Worm (Caenorhabditis elegans) whole organism, L4 larva: ENCODE measurements around the gene C18F10.2.

Experiments used
- F26F4.8 ChIP-seq: fragments of 200-800 bp; sonication (Bioruptor generic); conservative IDR thresholded peaks from 2 replicates; pipeline ENCODE4 v1.3.6; 2022; ENCODE audit warnings: missing genetic modification characterization, missing compliant biosample characterization
- T20F7.1 ChIP-seq: fragments of 200-800 bp; sonication (Bioruptor generic); optimal IDR thresholded peaks from 2 replicates; lab custom pipeline; 2018; ENCODE audit warnings: mild to moderate bottlenecking, missing genetic modification characterization, missing compliant biosample characterization
- T26A8.4 ChIP-seq: fragments of 200-800 bp; sonication (Bioruptor generic); IDR thresholded peaks from 2 replicates; pipeline ENCODE4 v1.3.6; 2022; ENCODE audit warnings: missing genetic modification characterization, missing compliant biosample characterization
- ZK546.5 ChIP-seq, 2 experiments: sonication (generic microtip); optimal IDR thresholded peaks; 2 replicates each; lab custom pipeline; 2017; ENCODE audit warnings: missing biosample characterization in 2 of 2, missing genetic modification characterization in 2 of 2
- aly-2 ChIP-seq: sonication (generic microtip); optimal IDR thresholded peaks from 2 replicates; lab custom pipeline; 2018; ENCODE audit warnings: missing biosample characterization, missing genetic modification characterization
- attf-4 ChIP-seq: sonication (generic microtip); optimal IDR thresholded peaks from 3 replicates; lab custom pipeline; 2017; ENCODE audit warnings: missing biosample characterization, missing genetic modification characterization
- ceh-28 ChIP-seq: fragments of 150-350 bp; optimal IDR thresholded peaks from 2 replicates; lab custom pipeline; 2014; ENCODE audit warnings: missing biosample characterization, missing genetic modification reagents, missing genetic modification characterization
- ceh-32 ChIP-seq: sonication (generic microtip); optimal IDR thresholded peaks from 2 replicates; lab custom pipeline; 2016; ENCODE audit warnings: mild to moderate bottlenecking, missing genetic modification characterization, missing compliant biosample characterization; ENCODE audit not compliant: poor library complexity
- ceh-44 ChIP-seq: fragments of 200-800 bp; sonication (Bioruptor generic); IDR thresholded peaks from 2 replicates; pipeline ENCODE4 v1.3.6; 2022; ENCODE audit warnings: missing genetic modification reagents, missing genetic modification characterization, missing compliant biosample characterization
- ceh-62 ChIP-seq: sonication (generic microtip); optimal IDR thresholded peaks from 2 replicates; lab custom pipeline; 2017; ENCODE audit warnings: missing biosample characterization, missing genetic modification characterization
- cey-2 ChIP-seq: sonication (generic microtip); optimal IDR thresholded peaks from 3 replicates; lab custom pipeline; 2017; ENCODE audit warnings: missing genetic modification characterization, mild to moderate bottlenecking, missing compliant biosample characterization, antibody characterized with exemption, borderline replicate concordance; ENCODE audit not compliant: insufficient read depth
- ctbp-1 ChIP-seq: fragments of 200-800 bp; sonication (Bioruptor generic); IDR thresholded peaks from 2 replicates; pipeline ENCODE4 v1.3.6; 2022; ENCODE audit warnings: missing genetic modification reagents, missing genetic modification characterization, missing compliant biosample characterization
- dmd-8 ChIP-seq: fragments of 200-800 bp; sonication (Bioruptor generic); IDR thresholded peaks from 2 replicates; pipeline ENCODE4 v1.3.6; 2022; ENCODE audit warnings: missing genetic modification characterization, missing compliant biosample characterization
- egl-27 ChIP-seq: sonication (generic microtip); optimal IDR thresholded peaks from 3 replicates; lab custom pipeline; 2017; ENCODE audit warnings: missing biosample characterization, missing genetic modification reagents, missing genetic modification characterization
- fkh-10 ChIP-seq: fragments of 150-350 bp; optimal IDR thresholded peaks from 2 replicates; lab custom pipeline; 2014; ENCODE audit warnings: missing biosample characterization, missing genetic modification reagents, missing genetic modification characterization
- hlh-11 ChIP-seq: fragments of 200-800 bp; sonication (Bioruptor generic); optimal IDR thresholded peaks from 2 replicates; lab custom pipeline; 2018; ENCODE audit warnings: mild to moderate bottlenecking, missing genetic modification characterization, missing compliant biosample characterization
- hlh-30 ChIP-seq: sonication (generic microtip); optimal IDR thresholded peaks from 2 replicates; lab custom pipeline; 2017; ENCODE audit warnings: antibody characterized with exemption, mild to moderate bottlenecking, missing genetic modification characterization, missing compliant biosample characterization; ENCODE audit not compliant: insufficient read depth
- lin-29 ChIP-seq: fragments of 200-800 bp; sonication (Bioruptor generic); IDR thresholded peaks from 2 replicates; pipeline ENCODE4 v1.3.6; 2022; ENCODE audit warnings: missing genetic modification reagents, missing genetic modification characterization, missing compliant biosample characterization
- lin-39 ChIP-seq: fragments of 150-350 bp; optimal IDR thresholded peaks from 2 replicates; lab custom pipeline; 2014; ENCODE audit warnings: missing biosample characterization, missing genetic modification reagents, missing genetic modification characterization
- lir-3 ChIP-seq: sonication (generic microtip); optimal IDR thresholded peaks from 2 replicates; lab custom pipeline; 2016; ENCODE audit warnings: mild to moderate bottlenecking, missing genetic modification characterization, missing compliant biosample characterization
- lsy-2 ChIP-seq, 2 experiments: fragments of 150-350 bp in 1 of 2; sonication (generic microtip) in 1 of 2; optimal IDR thresholded peaks; 2 replicates each; lab custom pipeline; 2014 to 2017; ENCODE audit warnings: missing biosample characterization in 2 of 2, missing genetic modification characterization in 2 of 2
- madf-5 ChIP-seq, 2 experiments: fragments of 200-800 bp; sonication (Bioruptor generic); IDR thresholded peaks; 2 replicates each; pipeline ENCODE4 v1.3.6; 2022; ENCODE audit warnings: missing compliant biosample characterization in 2 of 2, missing genetic modification characterization in 2 of 2
- mdl-1 ChIP-seq, 2 experiments: fragments of 150-350 bp in 1 of 2; sonication (generic microtip) in 1 of 2; optimal IDR thresholded peaks; 2 replicates each; lab custom pipeline; 2014 to 2017; ENCODE audit warnings: missing biosample characterization in 2 of 2, missing genetic modification characterization in 2 of 2
- mep-1 ChIP-seq: fragments of 150-350 bp; sonication (generic microtip); optimal IDR thresholded peaks from 3 replicates; lab custom pipeline; 2014; ENCODE audit warnings: missing biosample characterization, missing genetic modification characterization
- nhr-10 ChIP-seq: fragments of 150-350 bp; optimal IDR thresholded peaks from 2 replicates; lab custom pipeline; 2014; ENCODE audit warnings: missing biosample characterization, missing genetic modification characterization
- nhr-111 ChIP-seq: fragments of 200-800 bp; sonication (Bioruptor generic); optimal IDR thresholded peaks from 2 replicates; lab custom pipeline; 2018; ENCODE audit warnings: mild to moderate bottlenecking, missing genetic modification characterization, missing compliant biosample characterization
- nhr-48 ChIP-seq: sonication (generic microtip); optimal IDR thresholded peaks from 2 replicates; lab custom pipeline; 2016; ENCODE audit warnings: mild to moderate bottlenecking, missing genetic modification characterization, missing compliant biosample characterization
- nhr-6 ChIP-seq: fragments of 150-350 bp; optimal IDR thresholded peaks from 2 replicates; lab custom pipeline; 2014; ENCODE audit warnings: missing biosample characterization, missing genetic modification characterization
- nhr-76 ChIP-seq: fragments of 150-350 bp; optimal IDR thresholded peaks from 2 replicates; lab custom pipeline; 2014; ENCODE audit warnings: missing biosample characterization, missing genetic modification characterization
- nhr-77 ChIP-seq: fragments of 150-350 bp; optimal IDR thresholded peaks from 2 replicates; lab custom pipeline; 2014; ENCODE audit warnings: missing biosample characterization, missing genetic modification characterization
- pha-4 ChIP-seq, 2 experiments: fragments of 150-350 bp in 1 of 2; fragments of 200-800 bp in 1 of 2; sonication (Bioruptor generic) in 1 of 2; IDR thresholded peaks in 1 of 2; optimal IDR thresholded peaks in 1 of 2; 2 replicates each; pipeline versions ENCODE4 v1.3.6 to Lab custom; 2014 to 2022; ENCODE audit warnings: missing genetic modification characterization in 2 of 2, missing genetic modification reagents in 2 of 2, missing biosample characterization in 1 of 2, missing compliant biosample characterization in 1 of 2
- php-3 ChIP-seq: fragments of 200-800 bp; sonication (Bioruptor generic); IDR thresholded peaks from 2 replicates; pipeline ENCODE4 v1.3.6; 2022; ENCODE audit warnings: missing genetic modification reagents, missing genetic modification characterization, missing compliant biosample characterization
- pqm-1 ChIP-seq: sonication (generic microtip); optimal IDR thresholded peaks from 2 replicates; lab custom pipeline; 2017; ENCODE audit warnings: missing biosample characterization, missing genetic modification characterization
- set-16 ChIP-seq: fragments of 200-800 bp; sonication (Bioruptor generic); IDR thresholded peaks from 2 replicates; pipeline ENCODE4 v1.3.6; 2022; ENCODE audit warnings: missing genetic modification reagents, missing genetic modification characterization, missing compliant biosample characterization
- snpc-4 ChIP-seq: fragments of 150-350 bp; optimal IDR thresholded peaks from 2 replicates; lab custom pipeline; 2014; ENCODE audit warnings: missing biosample characterization, missing genetic modification characterization
- spr-1 ChIP-seq: sonication (generic microtip); optimal IDR thresholded peaks from 2 replicates; lab custom pipeline; 2016; ENCODE audit warnings: mild to moderate bottlenecking, missing genetic modification characterization, missing compliant biosample characterization
- unc-62 ChIP-seq, 3 experiments: fragments of 150-350 bp in 1 of 3; sonication (generic microtip); optimal IDR thresholded peaks in 2 of 3; peaks in 1 of 3; 1 replicate in 1 of 3; 2 replicates in 2 of 3; lab custom pipeline; 2014 to 2017; ENCODE audit warnings: missing biosample characterization in 3 of 3, missing genetic modification characterization in 3 of 3, missing genetic modification reagents in 3 of 3, missing genotype in 1 of 3
- ztf-7 ChIP-seq: fragments of 150-350 bp; optimal IDR thresholded peaks from 2 replicates; lab custom pipeline; 2014; ENCODE audit warnings: missing biosample characterization, missing genetic modification characterization

Gene C18F10.2

ce11 chrIII:6303114-6303647, 30.2 kb downstream of the C18F10.2 start, which contains the start of gene F47D12.9 (continued):
- TF ChIP-seq egl-27 (tag; lab: Kevin White, UChicago) (no peak), nhr-48 (tag; lab: Kevin White, UChicago) (peak; percentile 71), ceh-62 (tag; lab: Kevin White, UChicago) (no peak), cey-2 (tag; lab: Kevin White, UChicago) (peak; percentile 11), lin-39 (no peak), snpc-4 (tag; lab: Kevin White, UChicago) (no peak), mdl-1 (tag; optimal IDR thresholded peaks at IDR 0.05; lab: Kevin White, UChicago) (peak; percentile 26 to 85), T20F7.1 (peak; percentile 33), pqm-1 (tag; lab: Kevin White, UChicago) (peak; percentile 45), pha-4 (GFP tag; IDR thresholded peaks at IDR 0.05; lab: Robert Waterston, UW) (no peak), pha-4 (tag; optimal IDR thresholded peaks at IDR 0.05; lab: Kevin White, UChicago) (peak; percentile 76), set-16 (GFP tag; lab: Robert Waterston, UW) (peak; percentile 18; the same call in 1 of the 2 replicates), mep-1 (tag; lab: Kevin White, UChicago) (peak; percentile 81), hlh-30 (tag; lab: Kevin White, UChicago) (peak; percentile 98), nhr-77 (peak; percentile 28), nhr-6 (tag; lab: Kevin White, UChicago) (peak; percentile 89)

ce11 chrIII:6303787-6304186, 30.8 kb downstream of the C18F10.2 start:
- TF ChIP-seq unc-62 (GFP tag; optimal IDR thresholded peaks at IDR 0.05 in 1 of 2; lab: Kevin White, UChicago) (no peak), unc-62 (tag; optimal IDR thresholded peaks at IDR 0.05; lab: Kevin White, UChicago) (no peak), dmd-8 (GFP tag; lab: Robert Waterston, UW) (no peak), ceh-32 (tag; lab: Kevin White, UChicago) (no peak), php-3 (no peak), T20F7.1 (no peak), hlh-30 (tag; lab: Kevin White, UChicago) (no peak), madf-5 (GFP tag; IDR thresholded peaks at IDR 0.05; lab: Robert Waterston, UW) (no peak), ceh-28 (no peak), nhr-10 (no peak), spr-1 (tag; lab: Kevin White, UChicago) (no peak), ztf-7 (no peak)

- TF ChIP-seq fkh-10 (GFP tag; lab: Kevin White, UChicago) (peak; percentile 32), ceh-44 (GFP tag; lab: Robert Waterston, UW) (no peak), ctbp-1 (GFP tag; lab: Robert Waterston, UW) (0 out of 2 replicates have a peak, but pooled peaks have one; percentile 27)
- TF ChIP-seq, all 104 proteins: peak for 2
Measured at ce11 chrIII:6307832-6308231, 34.9 kb downstream of the C18F10.2 start.

- TF ChIP-seq lin-29: no peak
- TF ChIP-seq ZK546.5 (tag; optimal IDR thresholded peaks at IDR 0.05; lab: Kevin White, UChicago): no peak
- TF ChIP-seq T26A8.4 (GFP tag; lab: Robert Waterston, UW): no peak
- TF ChIP-seq mdl-1 (tag; optimal IDR thresholded peaks at IDR 0.05; lab: Kevin White, UChicago): no peak
- TF ChIP-seq nhr-76 (tag; lab: Kevin White, UChicago): no peak
- TF ChIP-seq nhr-6 (tag; lab: Kevin White, UChicago): no peak
- TF ChIP-seq lsy-2 (tag; optimal IDR thresholded peaks at IDR 0.05; lab: Kevin White, UChicago): no peak
- no peak for TF ChIP-seq F26F4.8
- TF ChIP-seq nhr-77: no peak
- TF ChIP-seq ceh-28: no peak
- TF ChIP-seq hlh-11: no peak
- no peak for TF ChIP-seq lir-3 (tag; lab: Kevin White, UChicago)
- TF ChIP-seq aly-2 (tag; lab: Kevin White, UChicago): no peak
- TF ChIP-seq attf-4: no peak
- TF ChIP-seq nhr-111 (GFP tag; lab: Kevin White, UChicago): no peak
Measured at ce11 chrIII:6309066-6309465, 36.1 kb downstream of the C18F10.2 start, which contains the start of gene gar-2. gar-2 (plus strand) TSS chrIII:6309366.
